Worm (Caenorhabditis elegans) whole organism, late embryonic: ENCODE measurements around the gene T23F4.2.

Experiments used
- C08G9.2 ChIP-seq: sonication (generic microtip); optimal IDR thresholded peaks from 2 replicates; lab custom pipeline; 2016; ENCODE audit warnings: mild to moderate bottlenecking, missing genetic modification characterization, moderate library complexity, missing compliant biosample characterization
- C38D4.7 ChIP-seq: fragments of 200-800 bp; sonication (Bioruptor generic); optimal IDR thresholded peaks from 2 replicates; lab custom pipeline; 2018; ENCODE audit warnings: mild to moderate bottlenecking, missing genetic modification characterization, moderate library complexity, missing compliant biosample characterization
- K02D7.2 ChIP-seq: sonication (generic microtip); optimal IDR thresholded peaks from 2 replicates; lab custom pipeline; 2017; ENCODE audit warnings: mild to moderate bottlenecking, missing genetic modification characterization, missing compliant biosample characterization
- K09A11.1 ChIP-seq: sonication (generic microtip); optimal IDR thresholded peaks from 2 replicates; lab custom pipeline; 2017; ENCODE audit warnings: antibody characterized with exemption, mild to moderate bottlenecking, missing genetic modification characterization, missing compliant biosample characterization; ENCODE audit not compliant: insufficient read depth
- T23F11.4 ChIP-seq: fragments of 200-800 bp; sonication (Bioruptor generic); optimal IDR thresholded peaks from 2 replicates; lab custom pipeline; 2018; ENCODE audit warnings: mild to moderate bottlenecking, missing genetic modification characterization, missing compliant biosample characterization
- Y22D7AL.16 ChIP-seq: sonication (generic microtip); optimal IDR thresholded peaks from 2 replicates; lab custom pipeline; 2016; ENCODE audit warnings: missing genetic modification characterization, missing compliant biosample characterization
- ahr-1 ChIP-seq: sonication (generic microtip); optimal IDR thresholded peaks from 2 replicates; lab custom pipeline; 2016; ENCODE audit warnings: missing genetic modification characterization, missing compliant biosample characterization
- ama-1 ChIP-seq: fragments of 150-350 bp; optimal IDR thresholded peaks from 2 replicates; lab custom pipeline; 2014
- ceh-18 ChIP-seq: sonication (generic microtip); optimal IDR thresholded peaks from 2 replicates; lab custom pipeline; 2016; ENCODE audit warnings: missing genetic modification characterization, missing compliant biosample characterization
- ceh-19 ChIP-seq: fragments of 200-800 bp; sonication (Bioruptor generic); optimal IDR thresholded peaks from 2 replicates; lab custom pipeline; 2018; ENCODE audit warnings: mild to moderate bottlenecking, missing genetic modification characterization, missing compliant biosample characterization
- ceh-22 ChIP-seq: sonication (generic microtip); optimal IDR thresholded peaks from 2 replicates; lab custom pipeline; 2017; ENCODE audit warnings: missing biosample characterization, missing genetic modification characterization
- ceh-24 ChIP-seq: sonication (generic microtip); optimal IDR thresholded peaks from 2 replicates; lab custom pipeline; 2016; ENCODE audit warnings: mild to moderate bottlenecking, missing genetic modification characterization, missing compliant biosample characterization
- ceh-30 ChIP-seq: fragments of 150-350 bp; optimal IDR thresholded peaks from 2 replicates; lab custom pipeline; 2014; ENCODE audit warnings: missing biosample characterization, missing genetic modification characterization
- ceh-34 ChIP-seq: sonication (generic microtip); optimal IDR thresholded peaks from 2 replicates; lab custom pipeline; 2016; ENCODE audit warnings: mild to moderate bottlenecking, missing genetic modification characterization, missing compliant biosample characterization
- ceh-45 ChIP-seq: fragments of 200-800 bp; sonication (Bioruptor generic); IDR thresholded peaks from 2 replicates; pipeline ENCODE4 v1.3.6; 2022; ENCODE audit warnings: missing genetic modification reagents, missing genetic modification characterization, missing compliant biosample characterization
- ceh-6 ChIP-seq: fragments of 200-800 bp; sonication (Bioruptor generic); optimal IDR thresholded peaks from 2 replicates; lab custom pipeline; 2018; ENCODE audit warnings: mild to moderate bottlenecking, missing genetic modification characterization, missing compliant biosample characterization
- che-1 ChIP-seq: sonication (generic microtip); optimal IDR thresholded peaks from 2 replicates; lab custom pipeline; 2016; ENCODE audit warnings: mild to moderate bottlenecking, missing genetic modification characterization, missing compliant biosample characterization
- elt-2 ChIP-seq: sonication (generic microtip); optimal IDR thresholded peaks from 2 replicates; lab custom pipeline; 2016; ENCODE audit warnings: missing genetic modification reagents, missing genetic modification characterization, missing compliant biosample characterization
- fkh-6 ChIP-seq: sonication (generic microtip); optimal IDR thresholded peaks from 2 replicates; lab custom pipeline; 2016; ENCODE audit warnings: missing genetic modification characterization, missing compliant biosample characterization
- gmeb-2 ChIP-seq: sonication (generic microtip); optimal IDR thresholded peaks from 2 replicates; lab custom pipeline; 2016; ENCODE audit warnings: missing genetic modification characterization, inconsistent platforms, missing compliant biosample characterization
- hlh-15 ChIP-seq: sonication (generic microtip); optimal IDR thresholded peaks from 2 replicates; lab custom pipeline; 2016; ENCODE audit warnings: missing genetic modification characterization, missing compliant biosample characterization
- hlh-6 ChIP-seq: sonication (generic microtip); optimal IDR thresholded peaks from 2 replicates; lab custom pipeline; 2016; ENCODE audit warnings: missing genotype, missing genetic modification characterization, missing compliant biosample characterization
- lim-6 ChIP-seq: sonication (generic microtip); optimal IDR thresholded peaks from 2 replicates; lab custom pipeline; 2016; ENCODE audit warnings: missing genetic modification characterization, missing compliant biosample characterization
- lin-11 ChIP-seq: fragments of 200-800 bp; sonication (Bioruptor generic); optimal IDR thresholded peaks from 2 replicates; lab custom pipeline; 2018; ENCODE audit warnings: mild to moderate bottlenecking, missing genetic modification characterization, missing compliant biosample characterization
- madf-2 ChIP-seq: sonication (generic microtip); optimal IDR thresholded peaks from 2 replicates; lab custom pipeline; 2017; ENCODE audit warnings: missing genetic modification characterization, missing compliant biosample characterization
- nhr-232 ChIP-seq: sonication (generic microtip); optimal IDR thresholded peaks from 2 replicates; lab custom pipeline; 2016; ENCODE audit warnings: missing genetic modification characterization, missing compliant biosample characterization
- npax-4 ChIP-seq: sonication (generic microtip); optimal IDR thresholded peaks from 2 replicates; lab custom pipeline; 2016; ENCODE audit warnings: missing genetic modification characterization, missing compliant biosample characterization
- odd-2 ChIP-seq: sonication (generic microtip); optimal IDR thresholded peaks from 2 replicates; lab custom pipeline; 2017; ENCODE audit warnings: antibody characterized with exemption, mild to moderate bottlenecking, missing genetic modification characterization, missing compliant biosample characterization
- pag-3 ChIP-seq: sonication (generic microtip); optimal IDR thresholded peaks from 2 replicates; lab custom pipeline; 2016; ENCODE audit warnings: missing compliant biosample characterization, missing genetic modification characterization, borderline replicate concordance
- pqm-1 ChIP-seq: sonication (generic microtip); optimal IDR thresholded peaks from 2 replicates; lab custom pipeline; 2016; ENCODE audit warnings: missing genetic modification characterization, missing compliant biosample characterization
- ref-2 ChIP-seq: sonication (generic microtip); optimal IDR thresholded peaks from 2 replicates; lab custom pipeline; 2016; ENCODE audit warnings: missing genetic modification characterization, missing compliant biosample characterization
- sdc-2 ChIP-seq: sonication (generic microtip); optimal IDR thresholded peaks from 2 replicates; lab custom pipeline; 2016; ENCODE audit warnings: missing genotype, missing genetic modification characterization, missing compliant biosample characterization
- sox-4 ChIP-seq: sonication (generic microtip); optimal IDR thresholded peaks from 2 replicates; lab custom pipeline; 2017; ENCODE audit warnings: mild to moderate bottlenecking, missing genetic modification characterization, inconsistent platforms, missing compliant biosample characterization
- tbx-7 ChIP-seq: sonication (generic microtip); optimal IDR thresholded peaks from 2 replicates; lab custom pipeline; 2016; ENCODE audit warnings: missing genotype, missing genetic modification characterization, missing compliant biosample characterization
- ttx-3 ChIP-seq: sonication (generic microtip); optimal IDR thresholded peaks from 2 replicates; lab custom pipeline; 2016; ENCODE audit warnings: missing genetic modification reagents, missing genetic modification characterization, missing compliant biosample characterization
- unc-3 ChIP-seq, 2 experiments: fragments of 200-800 bp in 1 of 2; sonication (Bioruptor generic) in 1 of 2; sonication (generic microtip) in 1 of 2; conservative IDR thresholded peaks in 1 of 2; optimal IDR thresholded peaks in 1 of 2; 2 replicates each; pipeline versions ENCODE4 v1.3.6 to Lab custom; 2016 to 2022; ENCODE audit warnings: missing compliant biosample characterization in 2 of 2, missing genetic modification characterization in 2 of 2, missing genetic modification reagents in 1 of 2
- unc-55 ChIP-seq: sonication (generic microtip); optimal IDR thresholded peaks from 2 replicates; lab custom pipeline; 2017; ENCODE audit warnings: missing biosample characterization, missing genetic modification reagents, missing genetic modification characterization
- ztf-16 ChIP-seq: sonication (generic microtip); optimal IDR thresholded peaks from 2 replicates; lab custom pipeline; 2017; ENCODE audit warnings: missing genetic modification characterization, missing compliant biosample characterization

The T23F4.2 gene

DNA sequence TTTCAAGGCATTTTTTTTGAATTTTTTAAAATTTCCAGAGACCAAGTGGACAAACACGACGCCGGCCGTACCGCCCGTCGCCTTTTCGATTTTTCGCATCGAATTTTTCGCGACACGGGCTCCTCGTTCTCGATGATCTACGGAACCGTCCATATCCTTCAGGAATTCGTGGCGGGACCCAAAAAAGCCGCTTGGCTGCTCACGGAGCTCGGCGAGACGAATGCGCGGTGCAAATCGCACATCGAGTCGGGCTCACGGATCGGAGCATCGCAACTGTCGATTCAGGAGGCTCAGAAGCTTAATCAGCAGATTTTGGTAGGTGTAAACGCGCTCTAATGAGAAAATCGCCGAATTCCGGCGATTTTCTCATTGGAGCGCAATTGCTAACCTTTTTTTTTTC is 31.6 kb upstream of the T23F4.2 start:
- TF ChIP-seq gmeb-2 (no peak), ceh-34 (no peak), ceh-30 (tag; lab: Kevin White, UChicago) (no peak), ceh-24 (no peak), ceh-45 (GFP tag; lab: Robert Waterston, UW) (no peak), unc-55 (GFP tag; lab: Kevin White, UChicago) (no peak), ceh-18 (tag; lab: Kevin White, UChicago) (no peak), npax-4 (tag; lab: Kevin White, UChicago) (no peak), C38D4.7 (GFP tag; lab: Kevin White, UChicago) (no peak), nhr-232 (no peak), ceh-6 (no peak), ama-1 (lab: Kevin White, UChicago) (no peak), ztf-16 (tag; lab: Kevin White, UChicago) (no peak), pag-3 (tag; lab: Kevin White, UChicago) (no peak), tbx-7 (tag; lab: Kevin White, UChicago) (no peak), hlh-15 (tag; lab: Kevin White, UChicago) (no peak), madf-2 (tag; lab: Kevin White, UChicago) (no peak), ceh-19 (GFP tag; lab: Kevin White, UChicago) (no peak)

ce11 chrII:1132750-1133149 is 30.6 kb upstream of the T23F4.2 start:
- TF ChIP-seq ahr-1 (no peak), K09A11.1 (no peak), K02D7.2 (no peak), C38D4.7 (GFP tag; lab: Kevin White, UChicago) (no peak), unc-3 (GFP tag; conservative IDR thresholded peaks at IDR 0.05; lab: Robert Waterston, UW) (no peak), unc-3 (tag; optimal IDR thresholded peaks at IDR 0.05; lab: Kevin White, UChicago) (no peak), ceh-22 (no peak)

ce11 chrII:1133295-1133694 is 30.1 kb upstream of the T23F4.2 start:
- TF ChIP-seq C08G9.2 (no peak), sox-4 (no peak), T23F11.4 (no peak), ahr-1 (no peak), ztf-16 (tag; lab: Kevin White, UChicago) (no peak), sdc-2 (tag; lab: Kevin White, UChicago) (no peak), ref-2 (tag; lab: Kevin White, UChicago) (no peak), fkh-6 (no peak), odd-2 (tag; lab: Kevin White, UChicago) (no peak), hlh-6 (no peak), lim-6 (tag; lab: Kevin White, UChicago) (no peak), ceh-6 (no peak), pqm-1 (no peak), unc-55 (GFP tag; lab: Kevin White, UChicago) (no peak), elt-2 (tag; lab: Kevin White, UChicago) (no peak), Y22D7AL.16 (tag; lab: Kevin White, UChicago) (no peak), ttx-3 (no peak), che-1 (tag; lab: Kevin White, UChicago) (no peak), nhr-232 (no peak), lin-11 (tag; lab: Kevin White, UChicago) (no peak)
- TF ChIP-seq, all 69 proteins: peak for 0
